Fruit fly (Drosophila melanogaster) whole organism, prepupa: ENCODE results near the gene CG1172.

Source experiments
- Blimp-1 ChIP-seq: fragments of 200-800 bp; sonication (Bioruptor generic); optimal IDR thresholded peaks from 3 replicates; lab custom pipeline; 2017; ENCODE audit warnings: missing biosample characterization, missing genetic modification characterization, mild to moderate bottlenecking, moderate library complexity, missing genetic modification reagents
- CG10669 ChIP-seq: fragments of 200-800 bp; sonication (Bioruptor generic); optimal IDR thresholded peaks from 3 replicates; lab custom pipeline; 2018; ENCODE audit warnings: missing biosample characterization, mild to moderate bottlenecking, missing genetic modification characterization, moderate library complexity
- CG11294 ChIP-seq: fragments of 200-800 bp; sonication (Bioruptor generic); IDR thresholded peaks from 2 replicates; pipeline ENCODE4 v1.3.6; 2022; ENCODE audit warnings: missing biosample characterization, missing genetic modification characterization
- CG11762 ChIP-seq: fragments of 200-800 bp; sonication (Bioruptor generic); optimal IDR thresholded peaks from 3 replicates; lab custom pipeline; 2016; ENCODE audit warnings: missing biosample characterization, missing genetic modification characterization; ENCODE audit not compliant: insufficient read depth
- CG11902 ChIP-seq: fragments of 200-800 bp; sonication (Bioruptor generic); optimal IDR thresholded peaks from 3 replicates; lab custom pipeline; 2016; ENCODE audit warnings: missing biosample characterization, missing genetic modification characterization
- CG15336 ChIP-seq: fragments of 200-800 bp; sonication (Bioruptor generic); IDR thresholded peaks from 2 replicates; pipeline ENCODE4 v1.3.6; 2022; ENCODE audit warnings: missing biosample characterization, missing genetic modification characterization
- CG1621 ChIP-seq: fragments of 200-800 bp; sonication (Bioruptor generic); optimal IDR thresholded peaks from 3 replicates; lab custom pipeline; 2018; ENCODE audit warnings: missing biosample characterization, mild to moderate bottlenecking, missing genetic modification characterization
- CG3032 ChIP-seq: fragments of 200-800 bp; optimal IDR thresholded peaks from 2 replicates; lab custom pipeline; 2019; ENCODE audit warnings: missing biosample characterization, mild to moderate bottlenecking, missing genetic modification characterization, moderate library complexity
- CG31627 ChIP-seq: fragments of 200-800 bp; sonication (Bioruptor generic); optimal IDR thresholded peaks from 3 replicates; lab custom pipeline; 2016; ENCODE audit warnings: missing biosample characterization, missing genetic modification characterization
- CG34406 ChIP-seq: fragments of 200-800 bp; sonication (Bioruptor generic); optimal IDR thresholded peaks from 3 replicates; lab custom pipeline; 2016; ENCODE audit warnings: missing biosample characterization, missing genetic modification characterization
- CG3919 ChIP-seq: fragments of 200-800 bp; sonication (Bioruptor generic); optimal IDR thresholded peaks from 3 replicates; lab custom pipeline; 2016; ENCODE audit warnings: missing biosample characterization, missing genetic modification characterization
- CG6163 ChIP-seq: fragments of 200-800 bp; sonication (Bioruptor generic); IDR thresholded peaks from 3 replicates; pipeline ENCODE4 v1.3.6; 2022; ENCODE audit warnings: missing biosample characterization, missing genetic modification characterization
- CG6276 ChIP-seq: fragments of 200-800 bp; sonication (Bioruptor generic); optimal IDR thresholded peaks from 2 replicates; lab custom pipeline; 2017; ENCODE audit warnings: missing biosample characterization, mild to moderate bottlenecking, missing genetic modification characterization
- CG6808 ChIP-seq: fragments of 200-800 bp; sonication (Bioruptor generic); optimal IDR thresholded peaks from 3 replicates; lab custom pipeline; 2017; ENCODE audit warnings: missing biosample characterization, missing genetic modification characterization, mild to moderate bottlenecking, moderate library complexity, missing genetic modification reagents
- CG6854 ChIP-seq: fragments of 200-800 bp; sonication (Bioruptor generic); optimal IDR thresholded peaks from 2 replicates; lab custom pipeline; 2017; ENCODE audit warnings: missing biosample characterization, mild to moderate bottlenecking, missing genetic modification characterization
- CG8319 ChIP-seq: fragments of 200-800 bp; sonication (Bioruptor generic); optimal IDR thresholded peaks from 3 replicates; lab custom pipeline; 2016; ENCODE audit warnings: missing biosample characterization, missing genetic modification characterization
- CG9139 ChIP-seq: fragments of 200-800 bp; sonication (Bioruptor generic); optimal IDR thresholded peaks from 3 replicates; lab custom pipeline; 2017; ENCODE audit warnings: missing biosample characterization, mild to moderate bottlenecking, missing genetic modification characterization
- Eip78C ChIP-seq: fragments of 200-800 bp; sonication (Bioruptor generic); peaks from one replicate; lab custom pipeline; 2016; ENCODE audit warnings: missing biosample characterization, missing genetic modification characterization
- Eip93F ChIP-seq: fragments of 200-800 bp; sonication (Bioruptor generic); optimal IDR thresholded peaks from 2 replicates; lab custom pipeline; 2016; ENCODE audit warnings: missing biosample characterization, mild to moderate bottlenecking, missing genetic modification characterization
- Ets21C ChIP-seq: fragments of 200-800 bp; sonication (Bioruptor generic); optimal IDR thresholded peaks from 3 replicates; lab custom pipeline; 2016; ENCODE audit warnings: missing biosample characterization, missing genetic modification characterization
- Ets96B ChIP-seq: fragments of 200-800 bp; optimal IDR thresholded peaks from 2 replicates; lab custom pipeline; 2019; ENCODE audit warnings: missing biosample characterization, mild to moderate bottlenecking, missing genetic modification characterization, moderate library complexity
- Gug ChIP-seq: fragments of 200-800 bp; sonication (Bioruptor generic); IDR thresholded peaks from 2 replicates; pipeline ENCODE4 v1.3.6; 2022; ENCODE audit warnings: missing biosample characterization, missing genetic modification characterization
- Hr38 ChIP-seq: sonication (Bioruptor generic); optimal IDR thresholded peaks from 2 replicates; lab custom pipeline; 2016; ENCODE audit warnings: missing biosample characterization, missing genetic modification characterization
- Hr39 ChIP-seq: fragments of 200-800 bp; sonication (Bioruptor generic); optimal IDR thresholded peaks from 2 replicates; lab custom pipeline; 2016; ENCODE audit warnings: missing biosample characterization, missing genetic modification characterization
- Hr4 ChIP-seq: fragments of 200-800 bp; sonication (Bioruptor generic); optimal IDR thresholded peaks from 3 replicates; lab custom pipeline; 2016; ENCODE audit warnings: missing biosample characterization, missing genetic modification characterization
- Lpt ChIP-seq: fragments of 200-800 bp; sonication (Bioruptor generic); optimal IDR thresholded peaks from 3 replicates; lab custom pipeline; 2016; ENCODE audit warnings: missing biosample characterization, missing genetic modification characterization
- Sox15 ChIP-seq: fragments of 200-800 bp; sonication (Bioruptor generic); optimal IDR thresholded peaks from 3 replicates; lab custom pipeline; 2016; ENCODE audit warnings: missing biosample characterization, missing genetic modification characterization
- achi ChIP-seq: fragments of 200-800 bp; sonication (Bioruptor generic); optimal IDR thresholded peaks from 3 replicates; lab custom pipeline; 2016; ENCODE audit warnings: missing biosample characterization, missing genetic modification characterization
- acj6 ChIP-seq: fragments of 200-800 bp; sonication (Bioruptor generic); optimal IDR thresholded peaks from 3 replicates; lab custom pipeline; 2016; ENCODE audit warnings: missing biosample characterization, missing genetic modification characterization
- cyc ChIP-seq: fragments of 200-800 bp; sonication (Bioruptor generic); optimal IDR thresholded peaks from 3 replicates; lab custom pipeline; 2016; ENCODE audit warnings: missing biosample characterization, missing genetic modification characterization
- eg ChIP-seq: fragments of 200-800 bp; sonication (Bioruptor generic); IDR thresholded peaks from 3 replicates; pipeline ENCODE4 v1.3.6; 2022; ENCODE audit warnings: missing biosample characterization, missing genetic modification characterization
- esn ChIP-seq: fragments of 200-800 bp; sonication (Bioruptor generic); optimal IDR thresholded peaks from 2 replicates; lab custom pipeline; 2016; ENCODE audit warnings: missing biosample characterization, mild to moderate bottlenecking, missing genetic modification characterization, moderate library complexity
- fkh ChIP-seq: fragments of 200-800 bp; sonication (Bioruptor generic); optimal IDR thresholded peaks from 3 replicates; lab custom pipeline; 2017; ENCODE audit warnings: missing biosample characterization, mild to moderate bottlenecking, missing genetic modification characterization, moderate library complexity
- lz ChIP-seq: fragments of 200-800 bp; sonication (Bioruptor generic); optimal IDR thresholded peaks from 3 replicates; lab custom pipeline; 2016; ENCODE audit warnings: missing biosample characterization, missing genetic modification characterization
- net ChIP-seq: fragments of 200-800 bp; sonication (Bioruptor generic); optimal IDR thresholded peaks from 3 replicates; lab custom pipeline; 2016; ENCODE audit warnings: missing biosample characterization, missing genetic modification characterization
- pdm3 ChIP-seq: fragments of 200-800 bp; sonication (Bioruptor generic); optimal IDR thresholded peaks from 3 replicates; lab custom pipeline; 2016; ENCODE audit warnings: missing biosample characterization, missing genetic modification characterization
- salr ChIP-seq, 2 experiments: fragments of 200-800 bp; sonication (Bioruptor generic); optimal IDR thresholded peaks; 3 replicates each; lab custom pipeline; 2016 to 2018; ENCODE audit warnings: missing biosample characterization in 2 of 2, missing genetic modification characterization in 2 of 2, mild to moderate bottlenecking in 1 of 2
- svp ChIP-seq: fragments of 200-800 bp; sonication (Bioruptor generic); peaks from one replicate; lab custom pipeline; 2016; ENCODE audit warnings: missing biosample characterization, missing genetic modification characterization
- topi ChIP-seq: fragments of 200-800 bp; sonication (Bioruptor generic); optimal IDR thresholded peaks from 3 replicates; lab custom pipeline; 2016; ENCODE audit warnings: missing biosample characterization, missing genetic modification characterization
- vri ChIP-seq: fragments of 200-800 bp; sonication (Bioruptor generic); optimal IDR thresholded peaks from 3 replicates; lab custom pipeline; 2016; ENCODE audit warnings: missing biosample characterization, mild to moderate bottlenecking, missing genetic modification characterization

CG1172 gene

dm6 chr3R:5369490-5370001, 24.2 kb upstream of the CG1172 start, which contains the start of the genes CG31542 and CG34277:
TSS of gene CG31542 (plus strand) at chr3R:5369540.
TSS of gene CG34277 (plus strand) at chr3R:5369540.
- TF ChIP-seq CG3032 = no peak
- TF ChIP-seq fkh = no peak
- no peak for TF ChIP-seq pdm3
- no peak for TF ChIP-seq CG6808 (GFP tag; lab: Kevin White, UChicago)
- no peak for TF ChIP-seq Hr39
- TF ChIP-seq CG3919 (GFP tag; lab: Kevin White, UChicago) = no peak
- TF ChIP-seq Hr38 (GFP tag; lab: Kevin White, UChicago) = no peak
- TF ChIP-seq vri = no peak
- TF ChIP-seq CG10669 (GFP tag; lab: Kevin White, UChicago) = no peak
- TF ChIP-seq acj6 (GFP tag; lab: Kevin White, UChicago) = no peak
- TF ChIP-seq CG34406 (GFP tag; lab: Kevin White, UChicago) = no peak

- TF ChIP-seq CG6854 (GFP tag; lab: Kevin White, UChicago) (peak; percentile 17), CG1621 (tag; lab: Kevin White, UChicago) (peak; percentile 32), Ets21C (peak; percentile 66), eg (GFP tag; lab: Robert Waterston, UW) (peak; percentile 45; the same call in 1 of the 3 replicates), Hr39 (peak; percentile 83), CG11762 (no peak), Gug (GFP tag; lab: Robert Waterston, UW) (peak; percentile 34; the same call in 1 of the 2 replicates), achi (GFP tag; lab: Kevin White, UChicago) (no peak), CG3032 (peak; percentile 59), Sox15 (peak; percentile 55), CG31627 (GFP tag; lab: Kevin White, UChicago) (peak; percentile 86), cyc (GFP tag; lab: Kevin White, UChicago) (peak; percentile 83), Lpt (GFP tag; lab: Kevin White, UChicago) (peak; percentile 11), topi (GFP tag; lab: Kevin White, UChicago) (peak; percentile 68), Eip93F (GFP tag; lab: Kevin White, UChicago) (no peak), CG8319 (GFP tag; lab: Kevin White, UChicago) (peak; percentile 27), Eip78C (peak; percentile 79), lz (GFP tag; lab: Kevin White, UChicago) (peak; percentile 81), esn (GFP tag; lab: Kevin White, UChicago) (peak; percentile 78), CG9139 (GFP tag; lab: Kevin White, UChicago) (no peak), Hr38 (GFP tag; lab: Kevin White, UChicago) (peak; percentile 10), net (no peak), salr (GFP tag; optimal IDR thresholded peaks at IDR 0.05; lab: Kevin White, UChicago) (peak in 1 of 2 experiments; percentile 49), CG15336 (no peak), CG11294 (peak; percentile 44; the same call in 1 of the 2 replicates), CG6276 (GFP tag; lab: Kevin White, UChicago) (no peak), Blimp-1 (GFP tag; lab: Kevin White, UChicago) (no peak), CG6163 (GFP tag; lab: Robert Waterston, UW) (peak; percentile 72; the same call in 2 of the 3 replicates), svp (GFP tag; lab: Kevin White, UChicago) (no peak), acj6 (GFP tag; lab: Kevin White, UChicago) (peak; percentile 65), CG11902 (GFP tag; lab: Kevin White, UChicago) (peak; percentile 58), Ets96B (tag; lab: Kevin White, UChicago) (peak; percentile 42)
Observed at dm6 chr3R:5371563-5371962, 22.2 kb upstream of the CG1172 start, which contains the start of gene Polr2F. TSS of gene Polr2F (plus strand) at chr3R:5371795.

dm6 chr3R:5374720-5375119, 19.0 kb upstream of the CG1172 start, which contains the start of the genes hd and CG14667:
TSS of gene hd (minus strand) at chr3R:5374962.
TSS of gene CG14667 (plus strand) at chr3R:5375022.
- no peak for TF ChIP-seq Hr4
- no peak for TF ChIP-seq CG34406 (GFP tag; lab: Kevin White, UChicago)
- peak; percentile 90 for TF ChIP-seq fkh
- TF ChIP-seq lz (GFP tag; lab: Kevin White, UChicago) = peak; percentile 5
